Worm (Caenorhabditis elegans) whole organism, L4 larva: ENCODE measurements around the gene ife-3.

Experiments used
- F26F4.8 ChIP-seq: fragments of 200-800 bp; sonication (Bioruptor generic); conservative IDR thresholded peaks from 2 replicates; pipeline ENCODE4 v1.3.6; 2022; ENCODE audit warnings: missing genetic modification characterization, missing compliant biosample characterization
- ZK546.5 ChIP-seq, 2 experiments: sonication (generic microtip); optimal IDR thresholded peaks; 2 replicates each; lab custom pipeline; 2017; ENCODE audit warnings: missing biosample characterization in 2 of 2, missing genetic modification characterization in 2 of 2
- ceh-82 ChIP-seq: sonication (generic microtip); optimal IDR thresholded peaks from 2 replicates; lab custom pipeline; 2017; ENCODE audit warnings: missing biosample characterization, missing genetic modification characterization
- daf-12 ChIP-seq: fragments of 150-350 bp; optimal IDR thresholded peaks from 2 replicates; lab custom pipeline; 2014; ENCODE audit warnings: missing biosample characterization, missing genetic modification reagents, missing genetic modification characterization
- daf-19 ChIP-seq: fragments of 200-800 bp; sonication (Bioruptor generic); conservative IDR thresholded peaks from 2 replicates; pipeline ENCODE4 v1.3.6; 2022; ENCODE audit warnings: missing genetic modification characterization, missing compliant biosample characterization
- egl-27 ChIP-seq: sonication (generic microtip); optimal IDR thresholded peaks from 3 replicates; lab custom pipeline; 2017; ENCODE audit warnings: missing biosample characterization, missing genetic modification reagents, missing genetic modification characterization
- fkh-10 ChIP-seq: fragments of 150-350 bp; optimal IDR thresholded peaks from 2 replicates; lab custom pipeline; 2014; ENCODE audit warnings: missing biosample characterization, missing genetic modification reagents, missing genetic modification characterization
- mdl-1 ChIP-seq, 2 experiments: fragments of 150-350 bp in 1 of 2; sonication (generic microtip) in 1 of 2; optimal IDR thresholded peaks; 2 replicates each; lab custom pipeline; 2014 to 2017; ENCODE audit warnings: missing biosample characterization in 2 of 2, missing genetic modification characterization in 2 of 2
- pqm-1 ChIP-seq: sonication (generic microtip); optimal IDR thresholded peaks from 2 replicates; lab custom pipeline; 2017; ENCODE audit warnings: missing biosample characterization, missing genetic modification characterization
- snpc-1.2 ChIP-seq: fragments of 200-800 bp; sonication (Bioruptor generic); IDR thresholded peaks from 2 replicates; pipeline ENCODE4 v1.3.6; 2022; ENCODE audit warnings: missing genetic modification reagents, missing genetic modification characterization, missing compliant biosample characterization
- tag-97 ChIP-seq: fragments of 200-800 bp; sonication (Bioruptor generic); IDR thresholded peaks from 2 replicates; pipeline ENCODE4 v1.3.6; 2022; ENCODE audit warnings: missing genetic modification characterization, missing compliant biosample characterization

DNA sequence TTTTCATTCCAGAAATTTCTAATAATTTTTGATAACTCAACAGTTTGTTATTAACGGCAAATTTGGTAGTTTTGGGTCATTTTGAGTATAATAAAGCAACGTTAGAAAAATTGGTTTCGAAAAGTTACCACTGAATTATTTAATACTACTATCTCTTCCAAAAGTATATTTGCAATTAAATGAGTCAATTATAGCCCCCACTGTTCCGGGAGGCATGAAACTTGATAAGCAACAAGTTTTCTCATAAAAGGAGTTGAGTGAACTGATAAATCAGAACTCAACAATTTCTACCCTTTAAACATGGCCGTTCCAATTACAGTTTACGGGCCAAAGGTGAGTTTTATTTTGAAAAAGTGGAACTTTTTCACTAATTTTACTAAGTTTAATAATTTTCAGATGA is 41.0 kb upstream of the ife-3 start, which contains the start of gene B0348.1:
- no peak for TF ChIP-seq F26F4.8 (GFP tag; lab: Robert Waterston, UW)
- TF ChIP-seq mdl-1 (tag; optimal IDR thresholded peaks at IDR 0.05; lab: Kevin White, UChicago), result no peak
- TF ChIP-seq tag-97, result no peak
- no peak for TF ChIP-seq pqm-1
- TF ChIP-seq fkh-10, result no peak
- TF ChIP-seq ceh-82 (tag; lab: Kevin White, UChicago), result no peak
- TF ChIP-seq snpc-1.2 (GFP tag; lab: Robert Waterston, UW), result no peak
- no peak for TF ChIP-seq daf-19 (GFP tag; lab: Robert Waterston, UW)
- TF ChIP-seq daf-12 (tag; lab: Kevin White, UChicago), result no peak
- no peak for TF ChIP-seq egl-27 (tag; lab: Kevin White, UChicago)
- TF ChIP-seq ZK546.5 (tag; optimal IDR thresholded peaks at IDR 0.05; lab: Kevin White, UChicago), result no peak
